Fruit fly (Drosophila melanogaster): Measurements from ENCODE around the gene CG43182.

Gene CG43182

DNA sequence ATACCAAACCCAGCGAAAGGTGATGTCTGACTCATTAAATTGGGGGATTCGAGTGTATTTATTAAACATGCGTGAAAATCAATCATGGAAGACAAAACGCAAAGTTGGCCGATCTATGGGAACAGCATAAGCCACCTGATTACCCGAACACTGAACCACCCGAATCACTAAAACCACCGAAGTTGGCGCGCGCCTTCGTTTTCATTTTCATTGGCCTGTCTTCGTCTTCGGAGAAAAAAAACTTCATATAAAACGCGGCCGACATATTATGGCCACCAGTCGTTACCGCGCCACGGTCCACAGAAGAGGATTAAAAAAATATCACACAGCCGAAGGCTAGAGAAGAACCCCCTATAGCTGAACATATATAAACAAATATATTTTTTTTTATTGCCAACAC, 3.4 kb downstream of the CG43182 start, which contains the start of gene y (continued):
- TF ChIP-seq sens (GFP tag): peak; percentile 75
- no peak for TF ChIP-seq lov (optimal IDR thresholded peaks at IDR 0.05)
- 0 out of 3 replicates have a peak, but pooled peaks have one; percentile 52 for TF ChIP-seq lov (GFP tag; IDR thresholded peaks at IDR 0.05)

DNA sequence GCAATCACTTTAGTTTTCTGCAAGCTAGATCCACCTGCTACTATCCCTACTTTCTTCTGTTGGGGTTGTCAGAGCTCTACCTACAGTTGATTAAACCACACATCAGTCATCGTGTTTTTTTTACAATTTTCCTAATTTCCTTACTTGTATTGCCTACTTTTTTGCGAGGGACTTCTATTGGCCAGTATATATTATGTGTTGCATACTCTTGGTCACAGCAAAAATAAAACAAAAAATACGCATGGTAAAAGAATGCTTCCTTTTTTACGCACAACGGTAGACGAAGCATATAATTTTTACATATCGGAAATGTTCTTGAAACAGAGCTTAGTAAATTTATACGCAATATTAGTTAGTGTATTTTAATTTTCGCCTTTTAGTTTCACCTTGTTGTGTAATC, 8.6 kb downstream of the CG43182 start:
- TF ChIP-seq pita (GFP tag; optimal IDR thresholded peaks at IDR 0.05): peak; percentile 16
- TF ChIP-seq bigmax (GFP tag; optimal IDR thresholded peaks at IDR 0.05): no peak
- no peak for TF ChIP-seq CG1647 (GFP tag; optimal IDR thresholded peaks at IDR 0.05)
- TF ChIP-seq amos (GFP tag; IDR thresholded peaks at IDR 0.05; ENCODE audit: partially characterized antibody): peak; percentile 11; the same call in 1 of the 2 replicates
- 0 out of 2 replicates have a peak, but pooled peaks have one; percentile 30 for TF ChIP-seq CG42726 (GFP tag; IDR thresholded peaks at IDR 0.05; ENCODE audit: partially characterized antibody)
- no peak for TF ChIP-seq CG7963 (GFP tag; IDR thresholded peaks at IDR 0.05; ENCODE audit: partially characterized antibody)
- TF ChIP-seq CTCF (GFP tag; optimal IDR thresholded peaks at IDR 0.05): peak; percentile 77
- peak; percentile 90; the same call in 2 of the 3 replicates for TF ChIP-seq CG2199 (GFP tag; IDR thresholded peaks at IDR 0.05)
- peak; percentile 67 for TF ChIP-seq nom (GFP tag; optimal IDR thresholded peaks at IDR 0.05)
- peak in 1 of 2 experiments; percentile 55 for TF ChIP-seq bsh (GFP tag; optimal IDR thresholded peaks at IDR 0.05)
- TF ChIP-seq CG31365 (tag; optimal IDR thresholded peaks at IDR 0.05): no peak
- TF ChIP-seq stwl (tag; optimal IDR thresholded peaks at IDR 0.05): peak; percentile 56
- 0 out of 3 replicates have a peak, but pooled peaks have one; percentile 36 for TF ChIP-seq Opbp (GFP tag; IDR thresholded peaks at IDR 0.05; ENCODE audit: partially characterized antibody)
- no peak for TF ChIP-seq psq (GFP tag; optimal IDR thresholded peaks at IDR 0.05)
- TF ChIP-seq CG13123 (GFP tag; optimal IDR thresholded peaks at IDR 0.05): no peak
- TF ChIP-seq E2f1 (GFP tag; IDR thresholded peaks at IDR 0.05): no peak
- peak; percentile 52 for TF ChIP-seq Bgb (GFP tag; IDR thresholded peaks at IDR 0.05; ENCODE audit: partially characterized antibody)
- no peak for TF ChIP-seq jigr1 (GFP tag; IDR thresholded peaks at IDR 0.05)

DNA sequence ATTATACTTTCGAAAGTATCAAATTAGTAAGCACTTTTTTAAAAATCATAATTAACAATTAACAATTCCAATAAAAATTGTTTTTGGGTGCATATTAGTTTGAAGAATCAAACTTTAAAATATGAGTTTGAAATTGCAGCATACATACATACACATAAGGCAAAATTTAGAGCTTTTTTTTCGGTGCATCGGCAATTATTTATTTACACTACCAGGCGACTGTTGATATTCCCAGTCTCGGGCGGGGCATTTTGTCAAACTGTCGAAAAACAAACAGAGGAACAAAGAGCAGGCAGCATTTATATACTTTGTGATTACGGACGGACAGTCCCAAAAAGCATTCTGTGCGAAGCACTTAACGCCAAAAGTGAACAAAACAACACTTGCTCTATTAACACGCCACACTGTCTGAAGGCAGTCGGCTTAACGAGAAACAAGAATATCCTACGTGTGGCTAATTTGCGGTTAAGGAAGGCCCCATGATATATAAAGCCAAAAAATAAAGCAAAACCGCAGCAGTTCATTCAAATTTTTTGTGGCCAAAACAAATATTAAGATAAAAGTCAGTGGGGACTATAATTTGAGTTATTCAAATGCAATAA, 9.3 kb downstream of the CG43182 start:
- no peak for TF ChIP-seq Dek (tag; optimal IDR thresholded peaks at IDR 0.05)
- peak; percentile 39 for TF ChIP-seq bab2 (GFP tag; optimal IDR thresholded peaks at IDR 0.05)
- TF ChIP-seq CG7839 (tag; optimal IDR thresholded peaks at IDR 0.05): no peak
- peak; percentile 12 for TF ChIP-seq CG1529 (GFP tag; optimal IDR thresholded peaks at IDR 0.05)
- peak; percentile 0 for TF ChIP-seq ewg (GFP tag; optimal IDR thresholded peaks at IDR 0.05)
- peak; percentile 10 for TF ChIP-seq dmrt99B (tag; optimal IDR thresholded peaks at IDR 0.05)
- TF ChIP-seq lov (optimal IDR thresholded peaks at IDR 0.05): no peak
- no peak for TF ChIP-seq lov (GFP tag; IDR thresholded peaks at IDR 0.05)
- TF ChIP-seq CG18764 (GFP tag; optimal IDR thresholded peaks at IDR 0.05): no peak
- TF ChIP-seq CG17359 (tag; optimal IDR thresholded peaks at IDR 0.05): peak; percentile 23
- peak; percentile 20 for TF ChIP-seq PHDP (tag; optimal IDR thresholded peaks at IDR 0.05)
- no peak for TF ChIP-seq pan (optimal IDR thresholded peaks at IDR 0.05)
- TF ChIP-seq pan (GFP tag; optimal IDR thresholded peaks at IDR 0.05 in 1 of 2, IDR thresholded peaks at IDR 0.05 in 1 of 2): peak in 1 of 2 experiments; percentile 39
- TF ChIP-seq jing (GFP tag; optimal IDR thresholded peaks at IDR 0.05): no peak
- TF ChIP-seq CG17361 (GFP tag; IDR thresholded peaks at IDR 0.05): 0 out of 3 replicates have a peak, but pooled peaks have one; percentile 41
- TF ChIP-seq CG15696 (tag; optimal IDR thresholded peaks at IDR 0.05): peak; percentile 27
- no peak for TF ChIP-seq crol (GFP tag; IDR thresholded peaks at IDR 0.05)
- TF ChIP-seq CG2875 (GFP tag; optimal IDR thresholded peaks at IDR 0.05): peak; percentile 39
- TF ChIP-seq nau (GFP tag; optimal IDR thresholded peaks at IDR 0.05): peak; percentile 0
- TF ChIP-seq Blimp-1 (GFP tag; optimal IDR thresholded peaks at IDR 0.05): peak; percentile 13
- no peak for TF ChIP-seq slbo (GFP tag; IDR thresholded peaks at IDR 0.05)
- peak; percentile 42 for TF ChIP-seq wek (GFP tag; optimal IDR thresholded peaks at IDR 0.05)
- no peak for TF ChIP-seq grn (GFP tag; optimal IDR thresholded peaks at IDR 0.05)
- peak; percentile 6 for TF ChIP-seq lab (GFP tag; optimal IDR thresholded peaks at IDR 0.05)
- peak in 1 of 3 experiments; percentile 8 for TF ChIP-seq lola (GFP tag; optimal IDR thresholded peaks at IDR 0.05)
- peak; percentile 21; the same call in 1 of the 2 replicates for TF ChIP-seq CG31441 (GFP tag; IDR thresholded peaks at IDR 0.05)
- TF ChIP-seq CG10654 (GFP tag; optimal IDR thresholded peaks at IDR 0.05): peak; percentile 6
- TF ChIP-seq CG6813 (GFP tag; optimal IDR thresholded peaks at IDR 0.05): peak; percentile 14
